Worm (Caenorhabditis elegans) whole organism, L3 larva: Measurements from ENCODE around the gene aat-6.
A peak's percentile ranks its signal among the peaks of the same experiment; 100 is the strongest.

Experiments used
- ceh-16 ChIP-seq: sonication (generic microtip); optimal IDR thresholded peaks from 2 replicates; lab custom pipeline; 2017; ENCODE audit warnings: missing biosample characterization, missing genetic modification characterization
- ceh-9 ChIP-seq: sonication (generic microtip); optimal IDR thresholded peaks from 2 replicates; lab custom pipeline; 2018; ENCODE audit warnings: missing biosample characterization, missing genetic modification characterization
- egl-27 ChIP-seq: sonication (generic microtip); optimal IDR thresholded peaks from 4 replicates; lab custom pipeline; 2017; ENCODE audit warnings: missing biosample characterization, missing genetic modification reagents, missing genetic modification characterization
- egl-5 ChIP-seq: fragments of 150-350 bp; optimal IDR thresholded peaks from 2 replicates; lab custom pipeline; 2017; ENCODE audit warnings: missing biosample characterization, missing genetic modification reagents, missing genetic modification characterization, inconsistent platforms
- elt-1 ChIP-seq: fragments of 150-350 bp; optimal IDR thresholded peaks from 2 replicates; lab custom pipeline; 2014; ENCODE audit warnings: missing biosample characterization, missing genetic modification characterization
- elt-3 ChIP-seq, 3 experiments: fragments of 150-350 bp in 1 of 3; sonication (generic microtip) in 2 of 3; optimal IDR thresholded peaks; 2 replicates in 2 of 3; 4 replicates in 1 of 3; lab custom pipeline; 2014 to 2017; ENCODE audit warnings: missing biosample characterization in 3 of 3, missing genetic modification characterization in 3 of 3
- fkh-10 ChIP-seq: sonication (generic microtip); optimal IDR thresholded peaks from 2 replicates; lab custom pipeline; 2017; ENCODE audit warnings: missing biosample characterization, missing genetic modification reagents, missing genetic modification characterization
- fkh-2 ChIP-seq: fragments of 150-350 bp; optimal IDR thresholded peaks from 2 replicates; lab custom pipeline; 2014; ENCODE audit warnings: missing biosample characterization, missing genetic modification reagents, missing genetic modification characterization
- hmg-11 ChIP-seq: sonication (generic microtip); optimal IDR thresholded peaks from 2 replicates; lab custom pipeline; 2016; ENCODE audit warnings: missing genetic modification characterization, missing compliant biosample characterization
- lin-39 ChIP-seq: fragments of 150-350 bp; optimal IDR thresholded peaks from 2 replicates; lab custom pipeline; 2018; ENCODE audit warnings: missing biosample characterization, missing genetic modification reagents, missing genetic modification characterization
- mdl-1 ChIP-seq: fragments of 150-350 bp; optimal IDR thresholded peaks from 2 replicates; lab custom pipeline; 2014; ENCODE audit warnings: missing biosample characterization, missing genetic modification characterization
- nfya-1 ChIP-seq: sonication (generic microtip); optimal IDR thresholded peaks from 2 replicates; lab custom pipeline; 2017; ENCODE audit warnings: missing genetic modification characterization, mild to moderate bottlenecking, missing compliant biosample characterization, antibody characterized with exemption, moderate library complexity; ENCODE audit not compliant: insufficient read depth
- nhr-12 ChIP-seq: fragments of 150-350 bp; optimal IDR thresholded peaks from 2 replicates; lab custom pipeline; 2014; ENCODE audit warnings: missing biosample characterization, missing genetic modification characterization
- nhr-237 ChIP-seq: fragments of 150-350 bp; optimal IDR thresholded peaks from 2 replicates; lab custom pipeline; 2014; ENCODE audit warnings: missing biosample characterization, missing genetic modification characterization
- nhr-25 ChIP-seq: sonication (generic microtip); optimal IDR thresholded peaks from 2 replicates; lab custom pipeline; 2017; ENCODE audit warnings: missing biosample characterization, missing genetic modification characterization
- nhr-28 ChIP-seq: fragments of 150-350 bp; optimal IDR thresholded peaks from 2 replicates; lab custom pipeline; 2014; ENCODE audit warnings: missing biosample characterization, missing genetic modification characterization
- nhr-43 ChIP-seq: sonication (generic microtip); optimal IDR thresholded peaks from 2 replicates; lab custom pipeline; 2016; ENCODE audit warnings: mild to moderate bottlenecking, missing genetic modification characterization, missing compliant biosample characterization; ENCODE audit not compliant: poor library complexity, severe bottlenecking
- nhr-67 ChIP-seq: fragments of 150-350 bp; optimal IDR thresholded peaks from 2 replicates; lab custom pipeline; 2014; ENCODE audit warnings: missing biosample characterization, missing genetic modification characterization
- nhr-76 ChIP-seq: fragments of 150-350 bp; sonication (generic microtip); optimal IDR thresholded peaks from 5 replicates; lab custom pipeline; 2014; ENCODE audit warnings: missing biosample characterization, missing genetic modification characterization
- nhr-77 ChIP-seq: fragments of 150-350 bp; optimal IDR thresholded peaks from 2 replicates; lab custom pipeline; 2014; ENCODE audit warnings: missing biosample characterization, missing genetic modification characterization
- skn-1 ChIP-seq: fragments of 150-350 bp; optimal IDR thresholded peaks from 2 replicates; lab custom pipeline; 2014; ENCODE audit warnings: missing biosample characterization, missing genetic modification characterization
- snpc-4 ChIP-seq: fragments of 150-350 bp; optimal IDR thresholded peaks from 2 replicates; lab custom pipeline; 2014; ENCODE audit warnings: missing biosample characterization, missing genetic modification characterization
- tbx-2 ChIP-seq: sonication (generic microtip); optimal IDR thresholded peaks from 2 replicates; lab custom pipeline; 2016; ENCODE audit warnings: mild to moderate bottlenecking, missing genetic modification characterization, missing compliant biosample characterization
- unc-39 ChIP-seq: sonication (generic microtip); optimal IDR thresholded peaks from 4 replicates; lab custom pipeline; 2017; ENCODE audit warnings: missing biosample characterization, missing genetic modification characterization
- unc-62 ChIP-seq: fragments of 150-350 bp; sonication (generic microtip); optimal IDR thresholded peaks from 4 replicates; lab custom pipeline; 2014; ENCODE audit warnings: missing biosample characterization, missing genetic modification reagents, missing genetic modification characterization
- zag-1 ChIP-seq: fragments of 150-350 bp; optimal IDR thresholded peaks from 2 replicates; lab custom pipeline; 2014; ENCODE audit warnings: missing biosample characterization, missing genetic modification characterization
- ztf-4 ChIP-seq: fragments of 150-350 bp; optimal IDR thresholded peaks from 2 replicates; lab custom pipeline; 2014; ENCODE audit warnings: missing biosample characterization, missing genetic modification characterization

Gene aat-6

ce11 chrV:11430823-11431222 is 39.6 kb downstream of the aat-6 start:
- TF ChIP-seq tbx-2 (no peak), mdl-1 (tag; lab: Kevin White, UChicago) (no peak), elt-3 (tag; optimal IDR thresholded peaks at IDR 0.05; lab: Kevin White, UChicago) (no peak), ceh-9 (no peak), nhr-12 (tag; lab: Kevin White, UChicago) (no peak), fkh-10 (GFP tag; lab: Kevin White, UChicago) (peak; percentile 72), snpc-4 (tag; lab: Kevin White, UChicago) (no peak), skn-1 (tag; lab: Kevin White, UChicago) (no peak)

DNA sequence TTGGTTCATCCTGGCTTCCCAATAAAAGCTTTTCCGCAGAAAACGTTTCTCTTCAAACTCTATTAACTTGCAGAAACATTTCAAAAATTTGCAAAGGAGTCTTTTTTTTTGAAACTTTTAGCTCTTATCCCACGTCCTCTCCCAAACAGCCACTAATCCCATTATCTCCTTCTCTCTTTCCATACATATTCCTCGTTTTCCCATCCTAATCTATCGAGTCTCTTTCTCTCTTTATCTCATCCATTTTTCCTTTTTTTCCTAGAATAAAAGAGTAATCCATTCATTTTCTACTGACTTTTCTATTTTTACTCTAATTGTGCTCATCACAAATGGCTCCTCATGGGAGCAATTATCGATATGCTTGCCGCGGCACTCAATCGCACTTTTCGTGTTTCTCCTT is 41.7 kb downstream of the aat-6 start:
- TF ChIP-seq nfya-1 (tag; lab: Kevin White, UChicago): peak; percentile 9
- no peak for TF ChIP-seq ceh-9
- peak; percentile 42 for TF ChIP-seq tbx-2
- no peak for TF ChIP-seq unc-62 (GFP tag; lab: Kevin White, UChicago)
- TF ChIP-seq, all 47 proteins: peak for 2

DNA sequence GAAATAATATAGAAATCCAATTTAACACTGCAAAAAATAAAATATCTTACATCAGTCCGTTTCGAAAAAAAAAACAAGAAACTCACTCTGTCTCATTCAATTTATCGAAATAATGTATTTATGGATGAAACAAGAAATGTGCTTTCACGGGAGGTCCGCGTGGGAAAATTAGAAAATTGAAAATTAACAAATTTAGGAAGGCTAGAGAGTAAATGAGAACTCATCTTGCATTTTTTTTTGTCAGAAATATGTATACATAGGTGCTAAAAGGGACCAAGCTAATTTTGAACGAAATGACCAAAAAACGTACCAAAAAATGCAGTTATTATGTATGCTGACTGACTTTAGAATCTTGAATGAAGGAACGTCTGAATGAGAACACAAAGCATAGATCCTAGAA is 45.9 kb downstream of the aat-6 start, which contains the start of gene T26H10.2:
Gene T26H10.2 (minus strand): TSS at position 101 of the 400 bp plus-strand sequence.
- TF ChIP-seq ceh-9 (no peak), nhr-76 (tag; lab: Kevin White, UChicago) (no peak), hmg-11 (tag; lab: Kevin White, UChicago) (no peak), egl-5 (tag; lab: Kevin White, UChicago) (no peak), unc-39 (no peak)
- TF ChIP-seq, all 47 proteins: peak for 0

ce11 chrV:11421605-11422004 is 48.9 kb downstream of the aat-6 start, which contains the start of gene des-2:
Gene des-2 (minus strand): TSS chrV:11421705.
- no peak for TF ChIP-seq unc-62 (GFP tag; lab: Kevin White, UChicago)
- TF ChIP-seq nhr-43 (tag; lab: Kevin White, UChicago): no peak
- no peak for TF ChIP-seq lin-39 (tag; lab: Kevin White, UChicago)
- no peak for TF ChIP-seq nhr-76 (tag; lab: Kevin White, UChicago)
- TF ChIP-seq fkh-2 (tag; lab: Kevin White, UChicago): no peak
- TF ChIP-seq nfya-1 (tag; lab: Kevin White, UChicago): no peak
- no peak for TF ChIP-seq hmg-11 (tag; lab: Kevin White, UChicago)
- TF ChIP-seq ceh-16 (tag; lab: Kevin White, UChicago): no peak
- no peak for TF ChIP-seq nhr-28 (tag; lab: Kevin White, UChicago)
- TF ChIP-seq elt-1: no peak
- TF ChIP-seq snpc-4 (tag; lab: Kevin White, UChicago): no peak
- TF ChIP-seq egl-27 (tag; lab: Kevin White, UChicago): no peak
- no peak for TF ChIP-seq nhr-25
- TF ChIP-seq ztf-4 (tag; lab: Kevin White, UChicago): no peak
- TF ChIP-seq nhr-67: no peak
- TF ChIP-seq elt-3 (tag; optimal IDR thresholded peaks at IDR 0.05; lab: Kevin White, UChicago): no peak
- TF ChIP-seq nhr-77 (tag; lab: Kevin White, UChicago): no peak
- no peak for TF ChIP-seq zag-1 (tag; lab: Kevin White, UChicago)
- no peak for TF ChIP-seq nhr-237
- TF ChIP-seq, all 47 proteins: peak for 0
